Fruit fly (Drosophila melanogaster) S2 (cell line): Measurements from ENCODE around the gene Trs23.

Source experiments
- CG8478 ChIP-seq: fragments of >200 bp; optimal IDR thresholded peaks from 2 replicates; lab custom pipeline; 2018
- CTCF ChIP-seq, 2 experiments: fragments of >200 bp; optimal IDR thresholded peaks; 2 replicates each; lab custom pipeline; 2018

DNA sequence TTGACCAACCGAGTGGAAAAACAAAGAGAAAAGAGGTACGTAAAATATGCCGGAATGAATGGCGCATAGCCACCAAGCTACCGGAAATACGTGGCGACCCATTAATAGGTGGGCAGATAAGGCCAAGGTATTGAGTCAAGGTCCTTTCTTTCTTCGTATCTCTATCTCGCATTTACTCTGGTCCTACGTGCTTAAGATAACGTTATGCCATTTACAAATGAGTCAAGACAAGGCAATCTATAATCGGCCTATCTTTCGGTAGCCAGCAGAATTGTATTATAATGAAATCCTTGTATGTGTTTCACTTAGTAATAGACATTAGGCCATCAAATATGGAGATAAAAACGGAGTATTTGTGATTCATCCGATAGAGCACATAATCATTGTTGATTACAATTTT, 30.4 kb downstream of the Trs23 start:
- TF ChIP-seq CG8478 (lab: Kevin White, UChicago) (no peak), CTCF (optimal IDR thresholded peaks at IDR 0.05; lab: Kevin White, UChicago) (no peak)
